Worm (Caenorhabditis elegans) whole organism, L4 larva: ENCODE data around the gene ciao-2B.

Source experiments
- D1046.2 ChIP-seq: fragments of 200-800 bp; sonication (Bioruptor generic); IDR thresholded peaks from 2 replicates; pipeline ENCODE4 v1.3.6; 2022; ENCODE audit warnings: missing genetic modification characterization, missing compliant biosample characterization
- F26F4.8 ChIP-seq: fragments of 200-800 bp; sonication (Bioruptor generic); conservative IDR thresholded peaks from 2 replicates; pipeline ENCODE4 v1.3.6; 2022; ENCODE audit warnings: missing genetic modification characterization, missing compliant biosample characterization
- F44E2.7 ChIP-seq: fragments of 200-800 bp; sonication (Bioruptor generic); IDR thresholded peaks from 2 replicates; pipeline ENCODE4 v2.1.2; 2022; ENCODE audit warnings: missing genetic modification characterization, missing compliant biosample characterization
- F49E8.2 ChIP-seq: sonication (generic microtip); optimal IDR thresholded peaks from 2 replicates; lab custom pipeline; 2016; ENCODE audit warnings: missing compliant biosample characterization, mild to moderate bottlenecking, missing genetic modification characterization, borderline replicate concordance
- T26A8.4 ChIP-seq: fragments of 200-800 bp; sonication (Bioruptor generic); IDR thresholded peaks from 2 replicates; pipeline ENCODE4 v1.3.6; 2022; ENCODE audit warnings: missing genetic modification characterization, missing compliant biosample characterization
- Y105C5A.15 ChIP-seq: fragments of 200-800 bp; sonication (Bioruptor generic); IDR thresholded peaks from 2 replicates; pipeline ENCODE4 v1.3.6; 2022; ENCODE audit warnings: missing genetic modification characterization, missing compliant biosample characterization
- Y48G9A.11 ChIP-seq: fragments of 200-800 bp; sonication (Bioruptor generic); IDR thresholded peaks from 2 replicates; pipeline ENCODE4 v1.3.6; 2022; ENCODE audit warnings: missing genetic modification reagents, missing genetic modification characterization, missing compliant biosample characterization
- Y75B8A.6 ChIP-seq: fragments of 200-800 bp; sonication (Bioruptor generic); IDR thresholded peaks from 2 replicates; pipeline ENCODE4 v1.3.6; 2022; ENCODE audit warnings: missing genetic modification reagents, missing genetic modification characterization, missing compliant biosample characterization
- aly-2 ChIP-seq: sonication (generic microtip); optimal IDR thresholded peaks from 2 replicates; lab custom pipeline; 2018; ENCODE audit warnings: missing biosample characterization, missing genetic modification characterization
- ceh-32 ChIP-seq: sonication (generic microtip); optimal IDR thresholded peaks from 2 replicates; lab custom pipeline; 2016; ENCODE audit warnings: mild to moderate bottlenecking, missing genetic modification characterization, missing compliant biosample characterization; ENCODE audit not compliant: poor library complexity
- ceh-44 ChIP-seq: fragments of 200-800 bp; sonication (Bioruptor generic); IDR thresholded peaks from 2 replicates; pipeline ENCODE4 v1.3.6; 2022; ENCODE audit warnings: missing genetic modification reagents, missing genetic modification characterization, missing compliant biosample characterization
- ces-1 ChIP-seq: fragments of 150-350 bp; sonication (generic microtip); optimal IDR thresholded peaks from 4 replicates; lab custom pipeline; 2014; ENCODE audit warnings: missing biosample characterization, missing genetic modification reagents, missing genetic modification characterization
- cey-2 ChIP-seq: sonication (generic microtip); optimal IDR thresholded peaks from 3 replicates; lab custom pipeline; 2017; ENCODE audit warnings: missing genetic modification characterization, mild to moderate bottlenecking, missing compliant biosample characterization, antibody characterized with exemption, borderline replicate concordance; ENCODE audit not compliant: insufficient read depth
- daf-12 ChIP-seq: fragments of 150-350 bp; optimal IDR thresholded peaks from 2 replicates; lab custom pipeline; 2014; ENCODE audit warnings: missing biosample characterization, missing genetic modification reagents, missing genetic modification characterization
- daf-16 ChIP-seq, 3 experiments: sonication (generic microtip); optimal IDR thresholded peaks; 2 replicates each; lab custom pipeline; 2016 to 2017; ENCODE audit warnings: missing genetic modification characterization in 3 of 3, missing genetic modification reagents in 3 of 3, mild to moderate bottlenecking in 2 of 3, missing compliant biosample characterization in 2 of 3, missing biosample characterization in 1 of 3, moderate library complexity in 1 of 3
- daf-8 ChIP-seq: fragments of 200-800 bp; sonication (Bioruptor generic); IDR thresholded peaks from 2 replicates; pipeline ENCODE4 v1.3.6; 2022; ENCODE audit warnings: missing genetic modification characterization, missing compliant biosample characterization
- dmd-6 ChIP-seq: fragments of 200-800 bp; sonication (Bioruptor generic); IDR thresholded peaks from 2 replicates; pipeline ENCODE4 v1.3.6; 2022; ENCODE audit warnings: missing genetic modification reagents, missing genetic modification characterization, missing compliant biosample characterization
- dpl-1 ChIP-seq: fragments of 150-350 bp; optimal IDR thresholded peaks from 2 replicates; lab custom pipeline; 2014; ENCODE audit warnings: missing biosample characterization, missing genetic modification reagents, missing genetic modification characterization
- dve-1 ChIP-seq: sonication (generic microtip); optimal IDR thresholded peaks from 2 replicates; lab custom pipeline; 2017; ENCODE audit warnings: antibody characterized with exemption, mild to moderate bottlenecking, missing genetic modification characterization, missing compliant biosample characterization; ENCODE audit not compliant: insufficient read depth
- egl-43 ChIP-seq: fragments of 200-800 bp; sonication (Bioruptor generic); IDR thresholded peaks from 2 replicates; pipeline ENCODE4 v1.3.6; 2022; ENCODE audit warnings: missing genetic modification reagents, missing genetic modification characterization, missing compliant biosample characterization
- hlh-11 ChIP-seq: fragments of 200-800 bp; sonication (Bioruptor generic); optimal IDR thresholded peaks from 2 replicates; lab custom pipeline; 2018; ENCODE audit warnings: mild to moderate bottlenecking, missing genetic modification characterization, missing compliant biosample characterization
- hlh-30 ChIP-seq: sonication (generic microtip); optimal IDR thresholded peaks from 2 replicates; lab custom pipeline; 2017; ENCODE audit warnings: antibody characterized with exemption, mild to moderate bottlenecking, missing genetic modification characterization, missing compliant biosample characterization; ENCODE audit not compliant: insufficient read depth
- lim-7 ChIP-seq: fragments of 200-800 bp; sonication (Bioruptor generic); IDR thresholded peaks from 2 replicates; pipeline ENCODE4 v1.3.6; 2022; ENCODE audit warnings: missing genetic modification characterization, missing compliant biosample characterization
- lin-13 ChIP-seq: fragments of 150-350 bp; optimal IDR thresholded peaks from 2 replicates; lab custom pipeline; 2014; ENCODE audit warnings: missing biosample characterization, missing genetic modification reagents, missing genetic modification characterization
- lin-39 ChIP-seq: fragments of 150-350 bp; optimal IDR thresholded peaks from 2 replicates; lab custom pipeline; 2014; ENCODE audit warnings: missing biosample characterization, missing genetic modification reagents, missing genetic modification characterization
- lsy-2 ChIP-seq, 2 experiments: fragments of 150-350 bp in 1 of 2; sonication (generic microtip) in 1 of 2; optimal IDR thresholded peaks; 2 replicates each; lab custom pipeline; 2014 to 2017; ENCODE audit warnings: missing biosample characterization in 2 of 2, missing genetic modification characterization in 2 of 2
- madf-5 ChIP-seq, 2 experiments: fragments of 200-800 bp; sonication (Bioruptor generic); IDR thresholded peaks; 2 replicates each; pipeline ENCODE4 v1.3.6; 2022; ENCODE audit warnings: missing compliant biosample characterization in 2 of 2, missing genetic modification characterization in 2 of 2
- mdl-1 ChIP-seq, 2 experiments: fragments of 150-350 bp in 1 of 2; sonication (generic microtip) in 1 of 2; optimal IDR thresholded peaks; 2 replicates each; lab custom pipeline; 2014 to 2017; ENCODE audit warnings: missing biosample characterization in 2 of 2, missing genetic modification characterization in 2 of 2
- mep-1 ChIP-seq: fragments of 150-350 bp; sonication (generic microtip); optimal IDR thresholded peaks from 3 replicates; lab custom pipeline; 2014; ENCODE audit warnings: missing biosample characterization, missing genetic modification characterization
- mes-2 ChIP-seq: sonication (generic microtip); optimal IDR thresholded peaks from 2 replicates; lab custom pipeline; 2016; ENCODE audit warnings: missing genotype, mild to moderate bottlenecking, missing genetic modification characterization, missing compliant biosample characterization; ENCODE audit not compliant: poor library complexity, severe bottlenecking
- mxl-3 ChIP-seq: fragments of 200-800 bp; sonication (Bioruptor generic); optimal IDR thresholded peaks from 2 replicates; lab custom pipeline; 2018; ENCODE audit warnings: mild to moderate bottlenecking, missing genetic modification characterization, missing compliant biosample characterization
- nhr-102 ChIP-seq: sonication (generic microtip); optimal IDR thresholded peaks from 2 replicates; lab custom pipeline; 2016; ENCODE audit warnings: mild to moderate bottlenecking, missing genetic modification characterization, moderate library complexity, missing compliant biosample characterization
- nhr-11 ChIP-seq: fragments of 150-350 bp; optimal IDR thresholded peaks from 2 replicates; lab custom pipeline; 2014; ENCODE audit warnings: missing biosample characterization, missing genetic modification characterization
- nhr-237 ChIP-seq: sonication (generic microtip); optimal IDR thresholded peaks from 2 replicates; lab custom pipeline; 2017; ENCODE audit warnings: missing biosample characterization, missing genetic modification characterization
- nhr-25 ChIP-seq: sonication (generic microtip); optimal IDR thresholded peaks from 2 replicates; lab custom pipeline; 2017; ENCODE audit warnings: missing genetic modification characterization, mild to moderate bottlenecking, missing compliant biosample characterization, antibody characterized with exemption, moderate library complexity, borderline replicate concordance; ENCODE audit not compliant: insufficient read depth
- nhr-48 ChIP-seq: sonication (generic microtip); optimal IDR thresholded peaks from 2 replicates; lab custom pipeline; 2016; ENCODE audit warnings: mild to moderate bottlenecking, missing genetic modification characterization, missing compliant biosample characterization
- nhr-77 ChIP-seq: fragments of 150-350 bp; optimal IDR thresholded peaks from 2 replicates; lab custom pipeline; 2014; ENCODE audit warnings: missing biosample characterization, missing genetic modification characterization
- php-3 ChIP-seq: fragments of 200-800 bp; sonication (Bioruptor generic); IDR thresholded peaks from 2 replicates; pipeline ENCODE4 v1.3.6; 2022; ENCODE audit warnings: missing genetic modification reagents, missing genetic modification characterization, missing compliant biosample characterization
- saeg-2 ChIP-seq: fragments of 200-800 bp; sonication (Bioruptor generic); IDR thresholded peaks from 2 replicates; pipeline ENCODE4 v1.3.6; 2022; ENCODE audit warnings: missing genetic modification reagents, missing genetic modification characterization, missing compliant biosample characterization
- sdz-12 ChIP-seq: fragments of 200-800 bp; sonication (Bioruptor generic); optimal IDR thresholded peaks from 2 replicates; lab custom pipeline; 2018; ENCODE audit warnings: mild to moderate bottlenecking, missing genetic modification characterization, missing compliant biosample characterization
- snpc-4 ChIP-seq: fragments of 150-350 bp; optimal IDR thresholded peaks from 2 replicates; lab custom pipeline; 2014; ENCODE audit warnings: missing biosample characterization, missing genetic modification characterization
- spr-1 ChIP-seq: sonication (generic microtip); optimal IDR thresholded peaks from 2 replicates; lab custom pipeline; 2016; ENCODE audit warnings: mild to moderate bottlenecking, missing genetic modification characterization, missing compliant biosample characterization
- spr-3 ChIP-seq: fragments of 200-800 bp; sonication (Bioruptor generic); optimal IDR thresholded peaks from 2 replicates; lab custom pipeline; 2018; ENCODE audit warnings: mild to moderate bottlenecking, missing genetic modification characterization, missing compliant biosample characterization
- tag-97 ChIP-seq: fragments of 200-800 bp; sonication (Bioruptor generic); IDR thresholded peaks from 2 replicates; pipeline ENCODE4 v1.3.6; 2022; ENCODE audit warnings: missing genetic modification characterization, missing compliant biosample characterization
- unc-130 ChIP-seq: sonication (generic microtip); optimal IDR thresholded peaks from 2 replicates; lab custom pipeline; 2016; ENCODE audit warnings: missing genetic modification reagents, missing genetic modification characterization, missing compliant biosample characterization
- zip-11 ChIP-seq: fragments of 200-800 bp; sonication (Bioruptor generic); IDR thresholded peaks from 2 replicates; pipeline ENCODE4 v1.3.6; 2022; ENCODE audit warnings: missing genetic modification characterization, missing compliant biosample characterization
- zip-2 ChIP-seq: fragments of 150-350 bp; optimal IDR thresholded peaks from 2 replicates; lab custom pipeline; 2014; ENCODE audit warnings: missing biosample characterization, missing genetic modification characterization

Gene ciao-2B

DNA sequence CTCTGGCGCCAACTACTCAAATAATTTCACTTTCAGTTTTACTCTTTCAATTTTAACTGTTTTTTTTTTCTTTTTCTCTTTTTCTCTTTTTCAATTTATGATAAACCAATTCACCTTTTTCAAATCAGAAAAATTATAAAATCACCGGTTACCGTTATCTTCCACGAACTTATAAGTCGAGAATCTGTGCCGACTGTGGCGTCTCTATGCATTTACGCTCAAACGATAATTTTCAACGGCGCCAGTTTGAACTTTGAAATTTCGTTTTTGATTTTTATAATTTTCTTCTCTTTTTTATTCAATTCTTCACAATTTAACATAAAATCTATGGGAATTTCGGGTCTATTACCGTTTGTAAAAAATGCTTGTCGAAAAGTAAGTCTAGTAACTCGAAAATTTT, 15.9 kb downstream of the ciao-2B start, which contains the start of gene exo-1 (continued):
- TF ChIP-seq mxl-3 (GFP tag; lab: Kevin White, UChicago): no peak
- no peak for TF ChIP-seq egl-43
- no peak for TF ChIP-seq nhr-237 (tag; lab: Kevin White, UChicago)
- 0 out of 2 replicates have a peak, but pooled peaks have one; percentile 20 for TF ChIP-seq D1046.2
- TF ChIP-seq zip-11: no peak
- peak; percentile 25 for TF ChIP-seq lin-13 (GFP tag; lab: Kevin White, UChicago)
- TF ChIP-seq mep-1 (tag; lab: Kevin White, UChicago): peak; percentile 80
- no peak for TF ChIP-seq daf-12 (tag; lab: Kevin White, UChicago)
- TF ChIP-seq unc-130 (GFP tag; lab: Kevin White, UChicago): peak; percentile 87
- no peak for TF ChIP-seq spr-1
- no peak for TF ChIP-seq aly-2 (tag; lab: Kevin White, UChicago)
- TF ChIP-seq nhr-77: peak; percentile 94
- no peak for TF ChIP-seq madf-5 (GFP tag; IDR thresholded peaks at IDR 0.05; lab: Robert Waterston, UW)
- peak; percentile 86 for TF ChIP-seq dpl-1
- TF ChIP-seq saeg-2: no peak
- peak; percentile 51 for TF ChIP-seq nhr-11 (tag; lab: Kevin White, UChicago)
- peak; percentile 96 for TF ChIP-seq mes-2 (tag; lab: Kevin White, UChicago)
- no peak for TF ChIP-seq tag-97 (GFP tag; lab: Robert Waterston, UW)
- TF ChIP-seq daf-8 (GFP tag; lab: Robert Waterston, UW): no peak

DNA sequence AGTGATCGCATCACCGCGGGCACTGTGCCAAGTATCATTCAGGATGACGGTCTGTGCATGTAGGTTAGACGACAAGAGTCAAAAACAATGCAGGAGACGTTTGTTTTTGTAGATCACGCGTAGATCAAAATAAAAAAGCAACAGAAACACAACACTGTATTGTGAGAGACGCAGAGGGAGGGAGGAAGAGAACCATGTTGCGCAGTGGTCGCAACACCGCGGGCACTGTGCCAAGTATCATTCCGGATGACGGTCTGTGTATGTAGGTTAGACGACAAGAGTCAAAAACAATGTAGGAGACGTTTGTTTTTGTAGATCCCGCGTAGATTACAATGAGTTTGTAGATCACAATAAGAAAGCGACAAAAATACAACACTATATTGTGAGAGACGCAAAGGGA, 20.4 kb downstream of the ciao-2B start:
- TF ChIP-seq lin-39 (tag; lab: Kevin White, UChicago): no peak
- TF ChIP-seq F26F4.8: no peak
- TF ChIP-seq lsy-2 (tag; optimal IDR thresholded peaks at IDR 0.05; lab: Kevin White, UChicago): no peak
- TF ChIP-seq sdz-12 (GFP tag; lab: Kevin White, UChicago): no peak
- no peak for TF ChIP-seq daf-16 (GFP tag; optimal IDR thresholded peaks at IDR 0.05; lab: Kevin White, UChicago)
- no peak for TF ChIP-seq daf-16 (tag; optimal IDR thresholded peaks at IDR 0.05; lab: Kevin White, UChicago)
- no peak for TF ChIP-seq mdl-1 (tag; optimal IDR thresholded peaks at IDR 0.05; lab: Kevin White, UChicago)
- TF ChIP-seq dve-1 (tag; lab: Kevin White, UChicago): no peak
- no peak for TF ChIP-seq daf-12 (tag; lab: Kevin White, UChicago)
- no peak for TF ChIP-seq Y75B8A.6
- TF ChIP-seq cey-2 (tag; lab: Kevin White, UChicago): no peak

DNA sequence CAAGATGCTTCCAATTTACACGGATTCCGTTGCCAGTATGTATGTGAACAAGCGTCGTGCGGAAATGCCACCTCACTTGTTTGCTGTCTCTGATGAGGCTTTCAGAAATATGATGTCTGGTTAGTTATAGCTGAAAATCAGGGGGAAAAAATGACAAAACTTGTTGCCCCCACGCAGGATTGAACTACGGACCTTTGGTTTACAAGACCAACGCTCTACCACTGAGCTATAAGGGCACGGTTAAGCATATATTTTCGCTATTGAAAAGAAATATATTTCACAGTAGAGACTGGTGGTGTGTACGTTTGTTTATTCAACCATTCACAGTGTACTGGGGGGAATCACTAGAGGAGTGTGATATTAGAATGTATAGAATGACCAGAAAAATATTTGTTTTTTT, 28.1 kb downstream of the ciao-2B start:
- TF ChIP-seq hlh-11 (tag; lab: Kevin White, UChicago): no peak
- peak; percentile 7 for TF ChIP-seq nhr-48 (tag; lab: Kevin White, UChicago)
- no peak for TF ChIP-seq ces-1
- no peak for TF ChIP-seq ceh-32 (tag; lab: Kevin White, UChicago)
- TF ChIP-seq dmd-6 (GFP tag; lab: Robert Waterston, UW): no peak
- peak; percentile 81 for TF ChIP-seq lim-7 (GFP tag; lab: Robert Waterston, UW)
- TF ChIP-seq mep-1 (tag; lab: Kevin White, UChicago): no peak
- TF ChIP-seq Y105C5A.15 (GFP tag; lab: Robert Waterston, UW): no peak
- TF ChIP-seq zip-11: no peak
- TF ChIP-seq nhr-25 (tag; lab: Kevin White, UChicago): no peak
- peak; percentile 3 for TF ChIP-seq zip-2 (tag; lab: Kevin White, UChicago)
- peak; percentile 28 for TF ChIP-seq spr-3
- 0 out of 2 replicates have a peak, but pooled peaks have one; percentile 30 for TF ChIP-seq T26A8.4 (GFP tag; lab: Robert Waterston, UW)
- peak; percentile 59; the same call in 1 of the 2 replicates for TF ChIP-seq F44E2.7
- TF ChIP-seq nhr-102 (tag; lab: Kevin White, UChicago): no peak
- no peak for TF ChIP-seq php-3 (GFP tag; lab: Robert Waterston, UW)
- no peak for TF ChIP-seq hlh-30 (tag; lab: Kevin White, UChicago)
- TF ChIP-seq spr-1: peak; percentile 9
- TF ChIP-seq mes-2 (tag; lab: Kevin White, UChicago): peak; percentile 40
- peak; percentile 28 for TF ChIP-seq F49E8.2 (tag; lab: Kevin White, UChicago)
- no peak for TF ChIP-seq snpc-4 (tag; lab: Kevin White, UChicago)
- TF ChIP-seq nhr-77: no peak
- TF ChIP-seq ceh-44 (GFP tag; lab: Robert Waterston, UW): peak; percentile 41; the same call in 1 of the 2 replicates
- peak; percentile 24; the same call in 1 of the 2 replicates for TF ChIP-seq Y48G9A.11
